Worm (Caenorhabditis elegans) whole organism, late embryonic: Measurements from ENCODE around the gene nlg-1.

Experiments used
- ama-1 ChIP-seq: fragments of 150-350 bp; optimal IDR thresholded peaks from 2 replicates; lab custom pipeline; 2014
- ceh-19 ChIP-seq: fragments of 200-800 bp; sonication (Bioruptor generic); optimal IDR thresholded peaks from 2 replicates; lab custom pipeline; 2018; ENCODE audit warnings: mild to moderate bottlenecking, missing genetic modification characterization, missing compliant biosample characterization
- ceh-6 ChIP-seq: fragments of 200-800 bp; sonication (Bioruptor generic); optimal IDR thresholded peaks from 2 replicates; lab custom pipeline; 2018; ENCODE audit warnings: mild to moderate bottlenecking, missing genetic modification characterization, missing compliant biosample characterization
- elt-2 ChIP-seq: sonication (generic microtip); optimal IDR thresholded peaks from 2 replicates; lab custom pipeline; 2016; ENCODE audit warnings: missing genetic modification reagents, missing genetic modification characterization, missing compliant biosample characterization
- ets-4 ChIP-seq: sonication (generic microtip); optimal IDR thresholded peaks from 2 replicates; lab custom pipeline; 2016; ENCODE audit warnings: missing genetic modification characterization, missing compliant biosample characterization
- odd-2 ChIP-seq: sonication (generic microtip); optimal IDR thresholded peaks from 2 replicates; lab custom pipeline; 2017; ENCODE audit warnings: antibody characterized with exemption, mild to moderate bottlenecking, missing genetic modification characterization, missing compliant biosample characterization
- pqm-1 ChIP-seq: sonication (generic microtip); optimal IDR thresholded peaks from 2 replicates; lab custom pipeline; 2016; ENCODE audit warnings: missing genetic modification characterization, missing compliant biosample characterization
- sox-2 ChIP-seq: fragments of 200-800 bp; sonication (Bioruptor generic); IDR thresholded peaks from 2 replicates; pipeline ENCODE4 v1.3.6; 2022; ENCODE audit warnings: missing genetic modification reagents, missing genetic modification characterization, missing compliant biosample characterization
- syd-9 ChIP-seq: sonication (generic microtip); optimal IDR thresholded peaks from 2 replicates; lab custom pipeline; 2016; ENCODE audit warnings: mild to moderate bottlenecking, missing genetic modification characterization, moderate library complexity, missing compliant biosample characterization

- TF ChIP-seq ets-4 (tag; lab: Kevin White, UChicago) = no peak
- no peak for TF ChIP-seq ama-1 (lab: Kevin White, UChicago)
- no peak for TF ChIP-seq ceh-6
- no peak for TF ChIP-seq syd-9 (tag; lab: Kevin White, UChicago)
- TF ChIP-seq odd-2 (tag; lab: Kevin White, UChicago) = no peak
- TF ChIP-seq pqm-1 (tag; lab: Kevin White, UChicago) = no peak
- TF ChIP-seq ceh-19 = no peak
- no peak for TF ChIP-seq elt-2 (tag; lab: Kevin White, UChicago)
- TF ChIP-seq sox-2 = no peak
Measured at ce11 chrX:13638351-13638958, 7.5 kb upstream of the nlg-1 start.
